Worm (Caenorhabditis elegans): ENCODE data around the gene emg-1.

- no peak for TF ChIP-seq ztf-11 (tag; optimal IDR thresholded peaks at IDR 0.05)
- TF ChIP-seq daf-12 (tag; optimal IDR thresholded peaks at IDR 0.05) = no peak
- TF ChIP-seq unc-39 (tag; optimal IDR thresholded peaks at IDR 0.05) = no peak
- TF ChIP-seq elt-2 (tag; optimal IDR thresholded peaks at IDR 0.05) = no peak
- no peak for TF ChIP-seq fos-1 (tag; optimal IDR thresholded peaks at IDR 0.05)
- TF ChIP-seq unc-62 (GFP tag; optimal IDR thresholded peaks at IDR 0.05) = no peak
- no peak for TF ChIP-seq nhr-237 (tag; optimal IDR thresholded peaks at IDR 0.05)
- no peak for TF ChIP-seq skn-1 (tag; optimal IDR thresholded peaks at IDR 0.05)
- TF ChIP-seq snpc-4 (tag; optimal IDR thresholded peaks at IDR 0.05) = no peak
- TF ChIP-seq hmg-11 (tag; optimal IDR thresholded peaks at IDR 0.05) = no peak
Observed at ce11 chrIII:10634576-10634975, 14.7 kb upstream of the emg-1 start.

Measured in whole organism, L3 larva.